Fruit fly (Drosophila melanogaster): ENCODE measurements around the gene Prosbeta7.

Gene Prosbeta7

DNA sequence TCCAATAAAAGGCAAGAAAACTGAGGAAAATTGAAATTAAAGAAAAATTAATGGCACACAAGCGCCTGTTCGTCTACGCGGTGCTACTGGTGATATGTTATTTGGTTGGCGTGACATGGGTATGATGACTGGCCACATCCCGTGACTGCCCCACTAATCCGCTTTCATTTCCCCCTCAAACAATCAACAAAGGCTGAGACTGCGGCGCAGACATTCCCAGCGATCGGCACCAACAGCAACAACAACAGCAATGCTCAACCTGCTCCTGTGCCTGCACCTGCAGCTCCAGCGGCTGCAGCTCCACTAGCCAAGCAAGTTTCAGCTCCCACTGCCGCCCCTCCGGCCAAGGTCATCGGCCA lies 3.0 kb downstream of the Prosbeta7 start (continued):
- TF ChIP-seq mam (GFP tag; optimal IDR thresholded peaks at IDR 0.05), result no peak
- TF ChIP-seq CG12155 (GFP tag; optimal IDR thresholded peaks at IDR 0.05), result no peak
- no peak for TF ChIP-seq gem (tag; optimal IDR thresholded peaks at IDR 0.05)
- peak; percentile 50 for TF ChIP-seq Med (GFP tag)
- no peak for TF ChIP-seq CG17328 (GFP tag; IDR thresholded peaks at IDR 0.05)
- no peak for TF ChIP-seq yki (optimal IDR thresholded peaks at IDR 0.05)
- no peak for TF ChIP-seq CG8924 (tag; optimal IDR thresholded peaks at IDR 0.05)
- no peak for TF ChIP-seq zfh2 (GFP tag; optimal IDR thresholded peaks at IDR 0.05)
- TF ChIP-seq gro (GFP tag; optimal IDR thresholded peaks at IDR 0.05), result no peak
- TF ChIP-seq vnd (GFP tag; IDR thresholded peaks at IDR 0.05; ENCODE audit: partially characterized antibody), result no peak
- TF ChIP-seq CG3995 (GFP tag; optimal IDR thresholded peaks at IDR 0.05), result no peak
- TF ChIP-seq sd (tag; optimal IDR thresholded peaks at IDR 0.05), result peak; percentile 38

DNA sequence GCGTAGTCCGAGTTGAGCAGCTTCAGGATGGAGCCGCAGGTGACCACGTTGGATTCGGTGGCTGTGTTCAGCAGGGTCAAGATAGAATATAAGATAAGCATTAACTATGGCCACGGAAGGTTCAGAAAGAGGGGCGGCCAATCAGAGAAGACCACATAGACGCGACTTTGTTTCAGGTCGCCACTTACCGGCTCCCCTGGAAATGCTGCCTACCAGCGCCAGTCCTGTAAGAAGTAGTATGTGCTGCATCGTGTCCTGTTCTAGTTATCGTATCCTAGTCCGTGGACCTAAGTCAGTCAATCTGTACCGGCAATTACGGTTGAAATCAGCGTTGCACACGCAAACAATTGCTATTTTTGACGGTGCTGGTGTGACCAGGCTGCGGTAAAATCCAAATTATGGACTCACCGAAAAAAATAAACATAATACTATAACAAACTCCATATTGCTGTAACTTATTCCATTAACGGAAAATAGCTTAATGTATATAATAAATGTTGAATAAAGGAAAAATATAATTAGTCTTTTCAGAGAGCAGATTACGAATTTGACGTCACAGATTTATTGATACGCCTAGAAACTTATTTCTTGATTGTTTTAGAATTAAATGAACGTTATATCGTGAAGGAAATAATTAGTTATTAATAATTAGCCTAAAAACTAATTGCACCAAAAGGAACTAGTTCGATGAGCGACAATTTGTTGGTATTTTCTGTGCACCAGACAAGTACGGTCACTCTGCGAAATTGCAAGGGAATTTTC lies 3.6 kb downstream of the Prosbeta7 start, which contains the start of the genes CG11999 and CG1161:
CG11999 (minus strand) TSS at position 375 of the 762 bp plus-strand sequence.
CG1161 (plus strand) TSS at position 720 of the 762 bp plus-strand sequence.
- TF ChIP-seq Meics (GFP tag; optimal IDR thresholded peaks at IDR 0.05) (no peak), CG30020 (tag; optimal IDR thresholded peaks at IDR 0.05) (peak; percentile 35), Sry-δ (GFP tag; optimal IDR thresholded peaks at IDR 0.05) (no peak), CG14860 (GFP tag; IDR thresholded peaks at IDR 0.05; ENCODE audit: partially characterized antibody) (no peak), Sox102F (GFP tag; optimal IDR thresholded peaks at IDR 0.05) (no peak), fu2 (GFP tag; optimal IDR thresholded peaks at IDR 0.05) (no peak), CG18764 (GFP tag; optimal IDR thresholded peaks at IDR 0.05) (no peak), CG4617 (GFP tag; optimal IDR thresholded peaks at IDR 0.05; ENCODE audit: borderline replicate concordance) (peak; percentile 49), CG2116 (GFP tag; optimal IDR thresholded peaks at IDR 0.05) (peak; percentile 89), CG13424 (tag; optimal IDR thresholded peaks at IDR 0.05) (peak; percentile 17), CG3847 (GFP tag; IDR thresholded peaks at IDR 0.05) (no peak), Kr (GFP tag; optimal IDR thresholded peaks at IDR 0.05) (no peak), CG32767 (GFP tag; IDR thresholded peaks at IDR 0.05) (0 out of 2 replicates have a peak, but pooled peaks have one; percentile 12), CG18262 (tag; optimal IDR thresholded peaks at IDR 0.05) (peak; percentile 34), tna (GFP tag; IDR thresholded peaks at IDR 0.05; ENCODE audit: partially characterized antibody) (no peak), CG6813 (GFP tag; optimal IDR thresholded peaks at IDR 0.05) (no peak), Vsx1 (GFP tag; optimal IDR thresholded peaks at IDR 0.05) (peak; percentile 96), CG12744 (GFP tag; optimal IDR thresholded peaks at IDR 0.05) (no peak), lbe (GFP tag; optimal IDR thresholded peaks at IDR 0.05) (peak; percentile 28), Pdp1 (GFP tag; optimal IDR thresholded peaks at IDR 0.05) (peak in 1 of 2 experiments; percentile 19), Mes4 (GFP tag; optimal IDR thresholded peaks at IDR 0.05) (no peak), CG1529 (GFP tag; optimal IDR thresholded peaks at IDR 0.05) (no peak), wek (GFP tag; optimal IDR thresholded peaks at IDR 0.05) (no peak), mirr (GFP tag; optimal IDR thresholded peaks at IDR 0.05) (no peak), Lhr (GFP tag; optimal IDR thresholded peaks at IDR 0.05) (peak; percentile 60), ab (GFP tag; optimal IDR thresholded peaks at IDR 0.05) (no peak), wdn (GFP tag; IDR thresholded peaks at IDR 0.05) (no peak), gfzf (GFP tag; optimal IDR thresholded peaks at IDR 0.05) (peak; percentile 70), psq (GFP tag; optimal IDR thresholded peaks at IDR 0.05) (no peak), CG4424 (GFP tag; optimal IDR thresholded peaks at IDR 0.05) (peak; percentile 22), CG34224 (GFP tag; IDR thresholded peaks at IDR 0.05; ENCODE audit: partially characterized antibody) (no peak), CG16813 (GFP tag; IDR thresholded peaks at IDR 0.05; ENCODE audit: partially characterized antibody) (no peak), jing (GFP tag; optimal IDR thresholded peaks at IDR 0.05) (no peak), Med (GFP tag) (no peak), CG8290 (GFP tag; optimal IDR thresholded peaks at IDR 0.05) (peak; percentile 1), CG8290 (tag; optimal IDR thresholded peaks at IDR 0.05) (no peak), YL-1 (GFP tag; optimal IDR thresholded peaks at IDR 0.05) (peak; percentile 47), CG7963 (GFP tag; IDR thresholded peaks at IDR 0.05; ENCODE audit: partially characterized antibody) (no peak)
